Fruit fly (Drosophila melanogaster) whole organism, prepupa: ENCODE results near the gene CCT1.

Source experiments
- CG10631 ChIP-seq: fragments of 200-800 bp; sonication (Bioruptor generic); optimal IDR thresholded peaks from 2 replicates; lab custom pipeline; 2016; ENCODE audit warnings: missing biosample characterization, missing genetic modification characterization
- CG10669 ChIP-seq: fragments of 200-800 bp; sonication (Bioruptor generic); optimal IDR thresholded peaks from 3 replicates; lab custom pipeline; 2018; ENCODE audit warnings: missing biosample characterization, mild to moderate bottlenecking, missing genetic modification characterization, moderate library complexity
- CG11294 ChIP-seq: fragments of 200-800 bp; sonication (Bioruptor generic); IDR thresholded peaks from 2 replicates; pipeline ENCODE4 v1.3.6; 2022; ENCODE audit warnings: missing biosample characterization, missing genetic modification characterization
- CG15336 ChIP-seq: fragments of 200-800 bp; sonication (Bioruptor generic); IDR thresholded peaks from 2 replicates; pipeline ENCODE4 v1.3.6; 2022; ENCODE audit warnings: missing biosample characterization, missing genetic modification characterization
- CG16779 ChIP-seq: fragments of 200-800 bp; sonication (Bioruptor generic); optimal IDR thresholded peaks from 3 replicates; lab custom pipeline; 2017; ENCODE audit warnings: missing biosample characterization, mild to moderate bottlenecking, missing genetic modification characterization
- CG3032 ChIP-seq: fragments of 200-800 bp; optimal IDR thresholded peaks from 2 replicates; lab custom pipeline; 2019; ENCODE audit warnings: missing biosample characterization, mild to moderate bottlenecking, missing genetic modification characterization, moderate library complexity
- CG32006 ChIP-seq: fragments of 200-800 bp; sonication (Bioruptor generic); optimal IDR thresholded peaks from 3 replicates; lab custom pipeline; 2017; ENCODE audit warnings: missing biosample characterization, mild to moderate bottlenecking, missing genetic modification characterization
- CG4318 ChIP-seq: fragments of 200-800 bp; sonication (Bioruptor generic); optimal IDR thresholded peaks from 3 replicates; lab custom pipeline; 2017; ENCODE audit warnings: missing biosample characterization, mild to moderate bottlenecking, missing genetic modification characterization
- CG6163 ChIP-seq: fragments of 200-800 bp; sonication (Bioruptor generic); IDR thresholded peaks from 3 replicates; pipeline ENCODE4 v1.3.6; 2022; ENCODE audit warnings: missing biosample characterization, missing genetic modification characterization
- CG6276 ChIP-seq: fragments of 200-800 bp; sonication (Bioruptor generic); optimal IDR thresholded peaks from 2 replicates; lab custom pipeline; 2017; ENCODE audit warnings: missing biosample characterization, mild to moderate bottlenecking, missing genetic modification characterization
- CG6854 ChIP-seq: fragments of 200-800 bp; sonication (Bioruptor generic); optimal IDR thresholded peaks from 2 replicates; lab custom pipeline; 2017; ENCODE audit warnings: missing biosample characterization, mild to moderate bottlenecking, missing genetic modification characterization
- CG7368 ChIP-seq: fragments of 200-800 bp; sonication (Bioruptor generic); optimal IDR thresholded peaks from 3 replicates; lab custom pipeline; 2016; ENCODE audit warnings: missing biosample characterization, missing genetic modification characterization
- CG8119 ChIP-seq: fragments of 200-800 bp; sonication (Bioruptor generic); IDR thresholded peaks from 3 replicates; pipeline ENCODE4 v1.3.6; 2022; ENCODE audit warnings: missing biosample characterization, missing genetic modification characterization
- CG8319 ChIP-seq: fragments of 200-800 bp; sonication (Bioruptor generic); optimal IDR thresholded peaks from 3 replicates; lab custom pipeline; 2016; ENCODE audit warnings: missing biosample characterization, missing genetic modification characterization
- CG8632 ChIP-seq: fragments of 200-800 bp; sonication (Bioruptor generic); optimal IDR thresholded peaks from 3 replicates; lab custom pipeline; 2016; ENCODE audit warnings: missing biosample characterization, missing genetic modification characterization
- Eip78C ChIP-seq: fragments of 200-800 bp; sonication (Bioruptor generic); peaks from one replicate; lab custom pipeline; 2016; ENCODE audit warnings: missing biosample characterization, missing genetic modification characterization
- Ets21C ChIP-seq: fragments of 200-800 bp; sonication (Bioruptor generic); optimal IDR thresholded peaks from 3 replicates; lab custom pipeline; 2016; ENCODE audit warnings: missing biosample characterization, missing genetic modification characterization
- Hr4 ChIP-seq: fragments of 200-800 bp; sonication (Bioruptor generic); optimal IDR thresholded peaks from 3 replicates; lab custom pipeline; 2016; ENCODE audit warnings: missing biosample characterization, missing genetic modification characterization
- Met ChIP-seq: fragments of 200-800 bp; sonication (Bioruptor generic); optimal IDR thresholded peaks from 3 replicates; lab custom pipeline; 2016; ENCODE audit warnings: missing biosample characterization, missing genetic modification characterization
- Smox ChIP-seq: fragments of 200-800 bp; sonication (Bioruptor generic); optimal IDR thresholded peaks from 3 replicates; lab custom pipeline; 2016; ENCODE audit warnings: missing biosample characterization, missing genetic modification characterization
- Sox102F ChIP-seq: fragments of 200-800 bp; sonication (Bioruptor generic); optimal IDR thresholded peaks from 2 replicates; lab custom pipeline; 2016; ENCODE audit warnings: missing biosample characterization, mild to moderate bottlenecking, missing genetic modification characterization
- Sox14 ChIP-seq: fragments of 200-800 bp; sonication (Bioruptor generic); optimal IDR thresholded peaks from 3 replicates; lab custom pipeline; 2016; ENCODE audit warnings: missing biosample characterization, missing genetic modification characterization
- Sox15 ChIP-seq: fragments of 200-800 bp; sonication (Bioruptor generic); optimal IDR thresholded peaks from 3 replicates; lab custom pipeline; 2016; ENCODE audit warnings: missing biosample characterization, missing genetic modification characterization
- achi ChIP-seq: fragments of 200-800 bp; sonication (Bioruptor generic); optimal IDR thresholded peaks from 3 replicates; lab custom pipeline; 2016; ENCODE audit warnings: missing biosample characterization, missing genetic modification characterization
- acj6 ChIP-seq: fragments of 200-800 bp; sonication (Bioruptor generic); optimal IDR thresholded peaks from 3 replicates; lab custom pipeline; 2016; ENCODE audit warnings: missing biosample characterization, missing genetic modification characterization
- cyc ChIP-seq: fragments of 200-800 bp; sonication (Bioruptor generic); optimal IDR thresholded peaks from 3 replicates; lab custom pipeline; 2016; ENCODE audit warnings: missing biosample characterization, missing genetic modification characterization
- dsx ChIP-seq: fragments of 200-800 bp; optimal IDR thresholded peaks from 3 replicates; lab custom pipeline; 2019; ENCODE audit warnings: missing biosample characterization, mild to moderate bottlenecking, missing genetic modification characterization, moderate library complexity; ENCODE audit not compliant: poor library complexity, severe bottlenecking
- eg ChIP-seq: fragments of 200-800 bp; sonication (Bioruptor generic); IDR thresholded peaks from 3 replicates; pipeline ENCODE4 v1.3.6; 2022; ENCODE audit warnings: missing biosample characterization, missing genetic modification characterization
- fd85E ChIP-seq: fragments of 200-800 bp; sonication (Bioruptor generic); optimal IDR thresholded peaks from 3 replicates; lab custom pipeline; 2016; ENCODE audit warnings: missing biosample characterization, missing genetic modification characterization
- fkh ChIP-seq: fragments of 200-800 bp; sonication (Bioruptor generic); optimal IDR thresholded peaks from 3 replicates; lab custom pipeline; 2017; ENCODE audit warnings: missing biosample characterization, mild to moderate bottlenecking, missing genetic modification characterization, moderate library complexity
- lz ChIP-seq: fragments of 200-800 bp; sonication (Bioruptor generic); optimal IDR thresholded peaks from 3 replicates; lab custom pipeline; 2016; ENCODE audit warnings: missing biosample characterization, missing genetic modification characterization
- pdm3 ChIP-seq: fragments of 200-800 bp; sonication (Bioruptor generic); optimal IDR thresholded peaks from 3 replicates; lab custom pipeline; 2016; ENCODE audit warnings: missing biosample characterization, missing genetic modification characterization
- spab ChIP-seq: fragments of 200-800 bp; sonication (Bioruptor generic); optimal IDR thresholded peaks from 2 replicates; lab custom pipeline; 2017; ENCODE audit warnings: missing biosample characterization, mild to moderate bottlenecking, missing genetic modification characterization, missing genetic modification reagents
- svp ChIP-seq: fragments of 200-800 bp; sonication (Bioruptor generic); peaks from one replicate; lab custom pipeline; 2016; ENCODE audit warnings: missing biosample characterization, missing genetic modification characterization
- topi ChIP-seq: fragments of 200-800 bp; sonication (Bioruptor generic); optimal IDR thresholded peaks from 3 replicates; lab custom pipeline; 2016; ENCODE audit warnings: missing biosample characterization, missing genetic modification characterization

Gene CCT1

DNA sequence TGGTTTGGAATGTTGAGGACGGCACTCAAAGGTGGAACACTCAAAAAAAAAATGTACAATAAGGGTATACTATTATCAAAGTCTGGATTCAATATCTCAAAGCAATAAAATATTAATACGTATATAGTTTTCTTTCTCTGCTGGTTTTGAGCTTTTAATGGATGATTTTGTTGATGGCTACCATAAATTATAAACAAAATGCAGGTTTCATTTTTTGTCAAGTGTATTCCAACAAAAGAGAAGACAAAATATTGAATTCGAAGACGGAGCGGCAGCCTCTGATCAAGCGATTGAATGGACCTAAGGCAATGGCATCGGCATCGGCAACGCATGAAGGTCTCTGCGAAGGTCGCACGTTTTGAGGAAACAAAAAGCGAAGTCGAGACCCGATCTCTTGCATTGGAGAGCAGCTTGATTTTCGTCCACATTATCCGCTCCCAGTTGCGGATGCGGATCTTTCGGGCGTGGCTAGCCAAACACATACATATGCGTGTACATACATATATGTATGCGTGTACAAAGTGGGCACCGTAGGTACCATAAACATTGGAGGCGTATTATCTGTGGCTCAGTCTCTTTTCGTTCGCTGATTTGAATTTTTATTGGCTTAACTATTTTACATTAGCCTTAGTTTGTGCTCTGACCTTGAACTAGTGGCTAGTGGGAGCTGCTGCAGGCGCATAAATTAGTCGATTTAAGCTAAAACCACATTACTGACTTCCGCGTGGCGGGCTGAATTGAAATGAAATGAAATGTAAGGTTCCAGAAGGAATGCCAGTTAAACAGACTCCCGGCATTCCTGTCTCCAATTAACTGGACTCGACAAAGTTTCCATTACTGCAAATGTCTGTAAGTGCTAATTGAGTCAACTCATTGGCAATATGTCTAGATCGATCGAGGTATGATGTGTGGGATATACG, 45.5 kb upstream of the CCT1 start (continued):
- TF ChIP-seq fd85E (GFP tag; lab: Kevin White, UChicago) (peak; percentile 3), Hr4 (GFP tag; lab: Kevin White, UChicago) (peak; percentile 18), pdm3 (GFP tag; lab: Kevin White, UChicago) (peak; percentile 71), Eip78C (GFP tag; lab: Kevin White, UChicago) (peak; percentile 94), Ets21C (GFP tag; lab: Kevin White, UChicago) (no peak), CG6163 (GFP tag; lab: Robert Waterston, UW) (peak; percentile 82), Sox15 (peak; percentile 57), CG3032 (peak; percentile 82), lz (peak; percentile 32), CG10631 (peak; percentile 77), CG8632 (GFP tag; lab: Kevin White, UChicago) (peak; percentile 74), CG8319 (GFP tag; lab: Kevin White, UChicago) (peak; percentile 44), cyc (GFP tag; lab: Kevin White, UChicago) (peak; percentile 49), achi (GFP tag; lab: Kevin White, UChicago) (peak; percentile 71), CG4318 (no peak), CG6854 (no peak), CG32006 (GFP tag; lab: Kevin White, UChicago) (no peak), acj6 (peak; percentile 65), CG10669 (GFP tag; lab: Kevin White, UChicago) (peak; percentile 79), spab (GFP tag; lab: Kevin White, UChicago) (peak; percentile 80), topi (peak; percentile 50), dsx (peak; percentile 79), CG11294 (GFP tag; lab: Robert Waterston, UW) (no peak), Met (peak; percentile 57), CG16779 (tag; lab: Kevin White, UChicago) (peak; percentile 32), CG15336 (GFP tag; lab: Robert Waterston, UW) (no peak), CG6276 (GFP tag; lab: Kevin White, UChicago) (no peak), Smox (GFP tag; lab: Kevin White, UChicago) (no peak)

DNA sequence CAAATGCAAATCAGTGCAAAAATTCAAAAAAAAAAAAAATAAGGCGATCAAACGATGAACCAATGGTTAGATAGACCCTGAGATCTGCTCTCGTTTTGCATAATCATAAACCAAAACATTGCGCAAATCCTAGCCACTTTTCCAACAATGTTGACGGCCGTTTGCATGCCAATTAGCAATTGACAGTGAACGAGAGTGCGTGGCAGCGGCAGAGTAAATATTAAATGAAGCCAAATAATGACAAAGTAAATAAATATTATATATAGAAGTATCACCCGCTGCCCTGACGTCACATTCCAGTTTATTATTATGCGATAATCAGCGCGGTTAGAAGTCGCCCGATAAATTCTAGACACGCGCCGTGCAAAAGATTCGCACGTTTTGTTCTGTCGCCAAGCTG, 44.7 kb upstream of the CCT1 start:
- TF ChIP-seq CG8119 (GFP tag; lab: Robert Waterston, UW) = no peak
- TF ChIP-seq fkh (GFP tag; lab: Kevin White, UChicago) = peak; percentile 64

DNA sequence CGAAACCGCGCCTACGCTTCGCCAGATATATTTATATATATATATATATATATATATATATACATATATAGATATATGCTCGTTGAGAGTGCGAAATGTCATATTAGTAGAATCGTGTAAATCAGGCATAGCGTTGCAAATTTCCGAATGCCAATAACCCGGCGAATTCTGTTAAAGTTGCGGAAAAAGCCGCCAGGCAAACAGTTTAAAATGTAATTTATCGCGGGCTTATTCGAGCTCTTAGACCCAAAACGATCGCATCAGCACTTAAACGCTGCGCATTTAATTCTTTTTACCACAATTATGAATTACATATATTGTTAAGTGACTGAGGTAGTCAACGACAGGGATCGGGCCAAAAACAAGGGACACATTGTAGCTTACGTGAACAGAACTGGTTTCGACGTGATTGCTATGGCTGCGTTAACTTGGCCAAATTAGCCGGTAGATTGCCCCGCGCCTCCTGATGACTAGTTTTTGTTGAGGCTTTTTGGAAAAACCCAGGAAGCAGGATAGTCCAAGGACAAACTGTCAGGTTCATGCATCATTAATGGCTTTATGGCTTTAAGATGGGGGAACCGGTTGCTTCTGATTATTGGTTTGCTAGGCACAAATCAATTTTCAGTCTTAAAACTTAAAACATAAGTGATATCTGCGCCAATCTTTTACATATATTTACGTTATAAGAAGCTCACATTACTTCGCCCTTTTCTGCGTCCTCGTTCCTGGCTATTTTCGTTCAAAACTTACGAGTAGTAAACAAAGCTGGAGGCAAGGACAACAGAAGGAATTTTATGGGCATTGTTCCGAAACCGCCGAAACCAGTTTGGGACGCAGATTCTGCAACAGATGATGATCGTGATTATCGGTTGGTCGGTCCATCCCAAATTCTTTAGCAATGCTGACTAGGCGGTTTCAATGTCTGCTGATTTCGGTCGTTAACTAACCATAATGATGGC, 43.0 kb upstream of the CCT1 start:
- TF ChIP-seq Sox102F (GFP tag; lab: Kevin White, UChicago) (peak; percentile 5), Eip78C (GFP tag; lab: Kevin White, UChicago) (peak; percentile 53), CG7368 (no peak), dsx (peak; percentile 73), Hr4 (GFP tag; lab: Kevin White, UChicago) (no peak)

DNA sequence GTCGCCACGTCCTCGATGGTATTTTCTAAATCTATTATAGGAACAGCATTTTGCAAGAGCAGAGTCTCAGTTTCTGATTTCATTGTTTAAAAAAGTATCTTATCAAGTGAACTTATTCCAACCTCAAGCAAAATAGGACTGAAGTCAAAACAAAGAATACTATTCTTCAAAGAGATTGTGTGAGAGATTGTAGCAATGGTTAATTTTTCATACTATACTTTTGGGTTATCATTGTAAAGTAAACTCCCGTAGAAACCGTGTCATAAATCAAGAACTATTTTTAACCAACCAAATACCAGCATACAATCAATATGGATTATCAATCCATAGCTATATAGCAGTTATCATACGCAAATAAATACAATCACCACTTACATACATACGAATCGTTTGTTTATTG, 40.6 kb upstream of the CCT1 start, which contains the start of gene CG33093:
TSS of gene CG33093 (minus strand) at position 122 of the 400 bp plus-strand sequence.
- TF ChIP-seq eg (GFP tag; lab: Robert Waterston, UW) (no peak), svp (GFP tag; lab: Kevin White, UChicago) (peak; percentile 45), Sox14 (GFP tag; lab: Kevin White, UChicago) (peak; percentile 59), Eip78C (GFP tag; lab: Kevin White, UChicago) (peak; percentile 47)
